Fruit fly (Drosophila melanogaster) Kc167 (cell line): ENCODE measurements around the gene CG34435.

Source experiments
- Myc ChIP-seq: fragments of >200 bp; optimal IDR thresholded peaks from 2 replicates; lab custom pipeline; 2017; ENCODE audit warnings: missing external identifiers
- Sin3A ChIP-seq: fragments of >200 bp; optimal IDR thresholded peaks from 2 replicates; lab custom pipeline; 2018; ENCODE audit warnings: missing external identifiers
- h ChIP-seq: fragments of >200 bp; optimal IDR thresholded peaks from 3 replicates; lab custom pipeline; 2018; ENCODE audit warnings: missing external identifiers
- insv ChIP-seq: fragments of >200 bp; optimal IDR thresholded peaks from 3 replicates; lab custom pipeline; 2018; ENCODE audit warnings: missing external identifiers
- psq ChIP-seq: fragments of >200 bp; optimal IDR thresholded peaks from 2 replicates; lab custom pipeline; 2017; ENCODE audit warnings: missing external identifiers
- ttk ChIP-seq: sonication (Bioruptor generic); optimal IDR thresholded peaks from 2 replicates; lab custom pipeline; 2017; ENCODE audit warnings: missing external identifiers

CG34435 gene

dm6 chrX:5618562-5618961 lies 4.3 kb upstream of the CG34435 start, which contains the start of gene RhoGAP5A:
TSS of gene RhoGAP5A (minus strand) at chrX:5618806.
- no peak for TF ChIP-seq Myc (lab: Kevin White, UChicago)
- TF ChIP-seq h (lab: Kevin White, UChicago), result no peak
- TF ChIP-seq ttk (lab: Kevin White, UChicago), result no peak
- no peak for TF ChIP-seq insv (lab: Kevin White, UChicago)
- no peak for TF ChIP-seq psq (lab: Kevin White, UChicago)
- TF ChIP-seq Sin3A (lab: Kevin White, UChicago), result no peak

dm6 chrX:5616270-5616669 lies 2.0 kb upstream of the CG34435 start, which contains the start of gene CG34434:
TSS of gene CG34434 (minus strand) at chrX:5616370.
- TF ChIP-seq psq (lab: Kevin White, UChicago) (no peak), insv (lab: Kevin White, UChicago) (no peak), ttk (lab: Kevin White, UChicago) (no peak), h (lab: Kevin White, UChicago) (no peak), Myc (lab: Kevin White, UChicago) (no peak), Sin3A (lab: Kevin White, UChicago) (no peak)

dm6 chrX:5612977-5613376 lies 1.3 kb downstream of the CG34435 start:
- no peak for TF ChIP-seq Myc (lab: Kevin White, UChicago)
- no peak for TF ChIP-seq h (lab: Kevin White, UChicago)
- no peak for TF ChIP-seq Sin3A (lab: Kevin White, UChicago)
- TF ChIP-seq psq (lab: Kevin White, UChicago), result no peak
- no peak for TF ChIP-seq ttk (lab: Kevin White, UChicago)
- no peak for TF ChIP-seq insv (lab: Kevin White, UChicago)

- TF ChIP-seq Myc (lab: Kevin White, UChicago) (no peak), Sin3A (lab: Kevin White, UChicago) (no peak), ttk (lab: Kevin White, UChicago) (no peak), psq (lab: Kevin White, UChicago) (no peak), insv (lab: Kevin White, UChicago) (no peak), h (lab: Kevin White, UChicago) (no peak)
These were observed 5.8 kb downstream of the CG34435 start for dm6 chrX:5608472-5608871.

- TF ChIP-seq insv (lab: Kevin White, UChicago), result no peak
- no peak for TF ChIP-seq Myc (lab: Kevin White, UChicago)
- no peak for TF ChIP-seq Sin3A (lab: Kevin White, UChicago)
- TF ChIP-seq ttk (lab: Kevin White, UChicago), result no peak
- TF ChIP-seq h (lab: Kevin White, UChicago), result no peak
- TF ChIP-seq psq (lab: Kevin White, UChicago), result no peak
These were observed 6.6 kb downstream of the CG34435 start for dm6 chrX:5607647-5608046.

dm6 chrX:5606324-5606723 lies 7.9 kb downstream of the CG34435 start:
- TF ChIP-seq ttk (lab: Kevin White, UChicago), result no peak
- TF ChIP-seq psq (lab: Kevin White, UChicago), result no peak

- TF ChIP-seq insv (lab: Kevin White, UChicago), result no peak
- TF ChIP-seq Myc (lab: Kevin White, UChicago), result no peak
- no peak for TF ChIP-seq h (lab: Kevin White, UChicago)
- no peak for TF ChIP-seq ttk (lab: Kevin White, UChicago)
- no peak for TF ChIP-seq Sin3A (lab: Kevin White, UChicago)
- no peak for TF ChIP-seq psq (lab: Kevin White, UChicago)
These were observed 10.1 kb downstream of the CG34435 start for dm6 chrX:5604181-5604580.

dm6 chrX:5603009-5603408 lies 11.3 kb downstream of the CG34435 start:
- TF ChIP-seq Myc (lab: Kevin White, UChicago), result no peak
- TF ChIP-seq Sin3A (lab: Kevin White, UChicago), result no peak
- no peak for TF ChIP-seq h (lab: Kevin White, UChicago)
- TF ChIP-seq psq (lab: Kevin White, UChicago), result no peak
- no peak for TF ChIP-seq ttk (lab: Kevin White, UChicago)
- no peak for TF ChIP-seq insv (lab: Kevin White, UChicago)

dm6 chrX:5602308-5602707 lies 12.0 kb downstream of the CG34435 start:
- TF ChIP-seq psq (lab: Kevin White, UChicago), result no peak
- TF ChIP-seq Sin3A (lab: Kevin White, UChicago), result no peak
- TF ChIP-seq h (lab: Kevin White, UChicago), result no peak
- TF ChIP-seq ttk (lab: Kevin White, UChicago), result no peak
- TF ChIP-seq Myc (lab: Kevin White, UChicago), result no peak
- no peak for TF ChIP-seq insv (lab: Kevin White, UChicago)

dm6 chrX:5596554-5596953 lies 17.7 kb downstream of the CG34435 start:
- no peak for TF ChIP-seq psq (lab: Kevin White, UChicago)
- TF ChIP-seq Myc (lab: Kevin White, UChicago), result no peak
- TF ChIP-seq ttk (lab: Kevin White, UChicago), result no peak
- no peak for TF ChIP-seq Sin3A (lab: Kevin White, UChicago)
- TF ChIP-seq h (lab: Kevin White, UChicago), result no peak
- no peak for TF ChIP-seq insv (lab: Kevin White, UChicago)

dm6 chrX:5593868-5594267 lies 20.4 kb downstream of the CG34435 start, which contains the start of gene Vsx1:
TSS of gene Vsx1 (plus strand) at chrX:5594255.
- TF ChIP-seq Sin3A (lab: Kevin White, UChicago) (no peak), h (lab: Kevin White, UChicago) (no peak), Myc (lab: Kevin White, UChicago) (no peak), psq (lab: Kevin White, UChicago) (no peak), ttk (lab: Kevin White, UChicago) (no peak), insv (lab: Kevin White, UChicago) (no peak)

dm6 chrX:5589990-5590389 lies 24.3 kb downstream of the CG34435 start:
- TF ChIP-seq psq (lab: Kevin White, UChicago) (no peak), Sin3A (lab: Kevin White, UChicago) (no peak), ttk (lab: Kevin White, UChicago) (no peak), h (lab: Kevin White, UChicago) (no peak), Myc (lab: Kevin White, UChicago) (no peak), insv (lab: Kevin White, UChicago) (no peak)
